Fruit fly (Drosophila melanogaster): ENCODE data around the gene QC.

DNA sequence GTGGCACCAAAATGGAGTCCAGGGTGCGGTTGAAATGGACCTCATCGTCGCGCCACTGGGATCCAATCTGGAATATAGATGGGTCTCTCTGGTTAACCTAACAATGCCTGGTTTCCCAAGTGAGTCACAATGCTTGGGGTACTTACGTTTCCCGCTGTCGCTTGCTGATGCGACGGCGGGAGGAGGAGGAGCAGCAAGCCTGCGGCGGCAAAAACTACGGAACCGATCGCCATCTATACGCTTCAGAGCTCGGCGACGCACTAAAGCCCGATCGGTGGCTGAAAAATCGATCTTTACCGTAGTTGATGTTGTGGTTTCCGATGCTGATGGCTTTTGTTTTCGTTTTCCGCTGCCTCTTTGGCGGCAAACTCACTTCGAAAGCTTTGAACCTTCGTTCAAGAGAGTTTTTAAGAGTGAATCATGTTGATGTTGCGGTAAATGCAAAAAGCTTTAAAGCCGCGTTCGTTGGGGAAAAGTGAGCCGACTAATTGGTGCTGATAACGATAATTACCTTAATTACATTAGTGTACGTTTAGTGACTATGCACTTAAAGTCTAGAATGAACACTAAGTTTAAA is at the start of gene QC:
- TF ChIP-seq psq (optimal IDR thresholded peaks at IDR 0.05), result no peak
- no peak for TF ChIP-seq Myc (optimal IDR thresholded peaks at IDR 0.05)
- no peak for TF ChIP-seq Sin3A (optimal IDR thresholded peaks at IDR 0.05)
- TF ChIP-seq h (optimal IDR thresholded peaks at IDR 0.05), result no peak
- TF ChIP-seq insv (optimal IDR thresholded peaks at IDR 0.05), result no peak

Measured in Kc167 (cell line).